Worm (Caenorhabditis elegans): Measurements from ENCODE around the gene ani-1.

- TF ChIP-seq W03F9.2 (tag; optimal IDR thresholded peaks at IDR 0.05) (peak; percentile 80), dao-5 (tag; optimal IDR thresholded peaks at IDR 0.05) (no peak)
Observed at ce11 chrIII:12429579-12430084, 23.5 kb downstream of the ani-1 start, which contains the start of gene snr-6.

Data from whole organism, L4/young adult.